Worm (Caenorhabditis elegans) whole organism, late embryonic: ENCODE data around the gene C37E2.10.

Experiments
- C08G9.2 ChIP-seq: sonication (generic microtip); optimal IDR thresholded peaks from 2 replicates; lab custom pipeline; 2016; ENCODE audit warnings: mild to moderate bottlenecking, missing genetic modification characterization, moderate library complexity, missing compliant biosample characterization
- C38D4.7 ChIP-seq: fragments of 200-800 bp; sonication (Bioruptor generic); optimal IDR thresholded peaks from 2 replicates; lab custom pipeline; 2018; ENCODE audit warnings: mild to moderate bottlenecking, missing genetic modification characterization, moderate library complexity, missing compliant biosample characterization
- K02D7.2 ChIP-seq: sonication (generic microtip); optimal IDR thresholded peaks from 2 replicates; lab custom pipeline; 2017; ENCODE audit warnings: mild to moderate bottlenecking, missing genetic modification characterization, missing compliant biosample characterization
- K09A11.1 ChIP-seq: sonication (generic microtip); optimal IDR thresholded peaks from 2 replicates; lab custom pipeline; 2017; ENCODE audit warnings: antibody characterized with exemption, mild to moderate bottlenecking, missing genetic modification characterization, missing compliant biosample characterization; ENCODE audit not compliant: insufficient read depth
- ahr-1 ChIP-seq: sonication (generic microtip); optimal IDR thresholded peaks from 2 replicates; lab custom pipeline; 2016; ENCODE audit warnings: missing genetic modification characterization, missing compliant biosample characterization
- ama-1 ChIP-seq: fragments of 150-350 bp; optimal IDR thresholded peaks from 2 replicates; lab custom pipeline; 2014
- ceh-14 ChIP-seq: sonication (generic microtip); optimal IDR thresholded peaks from 2 replicates; lab custom pipeline; 2016; ENCODE audit warnings: missing genotype, missing genetic modification characterization, missing compliant biosample characterization
- ceh-2 ChIP-seq: sonication (generic microtip); optimal IDR thresholded peaks from 2 replicates; lab custom pipeline; 2016; ENCODE audit warnings: missing genotype, missing genetic modification characterization, missing compliant biosample characterization
- ceh-22 ChIP-seq: sonication (generic microtip); optimal IDR thresholded peaks from 2 replicates; lab custom pipeline; 2017; ENCODE audit warnings: missing biosample characterization, missing genetic modification characterization
- ceh-30 ChIP-seq: fragments of 150-350 bp; optimal IDR thresholded peaks from 2 replicates; lab custom pipeline; 2014; ENCODE audit warnings: missing biosample characterization, missing genetic modification characterization
- ceh-31 ChIP-seq: sonication (generic microtip); optimal IDR thresholded peaks from 2 replicates; lab custom pipeline; 2016; ENCODE audit warnings: missing genetic modification characterization, missing compliant biosample characterization
- ceh-34 ChIP-seq: sonication (generic microtip); optimal IDR thresholded peaks from 2 replicates; lab custom pipeline; 2016; ENCODE audit warnings: mild to moderate bottlenecking, missing genetic modification characterization, missing compliant biosample characterization
- ceh-45 ChIP-seq: fragments of 200-800 bp; sonication (Bioruptor generic); IDR thresholded peaks from 2 replicates; pipeline ENCODE4 v1.3.6; 2022; ENCODE audit warnings: missing genetic modification reagents, missing genetic modification characterization, missing compliant biosample characterization
- ceh-6 ChIP-seq: fragments of 200-800 bp; sonication (Bioruptor generic); optimal IDR thresholded peaks from 2 replicates; lab custom pipeline; 2018; ENCODE audit warnings: mild to moderate bottlenecking, missing genetic modification characterization, missing compliant biosample characterization
- ceh-9 ChIP-seq: sonication (generic microtip); optimal IDR thresholded peaks from 2 replicates; lab custom pipeline; 2016; ENCODE audit warnings: mild to moderate bottlenecking, missing genetic modification characterization, inconsistent platforms, missing compliant biosample characterization
- dmd-4 ChIP-seq: sonication (generic microtip); optimal IDR thresholded peaks from 2 replicates; lab custom pipeline; 2016; ENCODE audit warnings: borderline replicate concordance, missing genetic modification characterization, missing compliant biosample characterization
- elt-2 ChIP-seq: sonication (generic microtip); optimal IDR thresholded peaks from 2 replicates; lab custom pipeline; 2016; ENCODE audit warnings: missing genetic modification reagents, missing genetic modification characterization, missing compliant biosample characterization
- ets-4 ChIP-seq: sonication (generic microtip); optimal IDR thresholded peaks from 2 replicates; lab custom pipeline; 2016; ENCODE audit warnings: missing genetic modification characterization, missing compliant biosample characterization
- eyg-1 ChIP-seq: sonication (generic microtip); optimal IDR thresholded peaks from 2 replicates; lab custom pipeline; 2016; ENCODE audit warnings: missing genotype, missing genetic modification characterization, missing compliant biosample characterization
- gmeb-2 ChIP-seq: sonication (generic microtip); optimal IDR thresholded peaks from 2 replicates; lab custom pipeline; 2016; ENCODE audit warnings: missing genetic modification characterization, inconsistent platforms, missing compliant biosample characterization
- hlh-13 ChIP-seq: fragments of 200-800 bp; sonication (Bioruptor generic); optimal IDR thresholded peaks from 2 replicates; lab custom pipeline; 2018; ENCODE audit warnings: mild to moderate bottlenecking, missing genetic modification characterization, missing compliant biosample characterization
- hlh-30 ChIP-seq: sonication (generic microtip); optimal IDR thresholded peaks from 2 replicates; lab custom pipeline; 2017; ENCODE audit warnings: antibody characterized with exemption, missing genetic modification characterization, missing compliant biosample characterization; ENCODE audit not compliant: insufficient read depth
- hlh-6 ChIP-seq: sonication (generic microtip); optimal IDR thresholded peaks from 2 replicates; lab custom pipeline; 2016; ENCODE audit warnings: missing genotype, missing genetic modification characterization, missing compliant biosample characterization
- hlh-8 ChIP-seq: sonication (generic microtip); optimal IDR thresholded peaks from 2 replicates; lab custom pipeline; 2016; ENCODE audit warnings: missing genotype, missing genetic modification characterization, missing compliant biosample characterization
- lin-11 ChIP-seq: fragments of 200-800 bp; sonication (Bioruptor generic); optimal IDR thresholded peaks from 2 replicates; lab custom pipeline; 2018; ENCODE audit warnings: mild to moderate bottlenecking, missing genetic modification characterization, missing compliant biosample characterization
- madf-2 ChIP-seq: sonication (generic microtip); optimal IDR thresholded peaks from 2 replicates; lab custom pipeline; 2017; ENCODE audit warnings: missing genetic modification characterization, missing compliant biosample characterization
- mec-3 ChIP-seq: sonication (generic microtip); optimal IDR thresholded peaks from 2 replicates; lab custom pipeline; 2016; ENCODE audit warnings: borderline replicate concordance, missing genetic modification characterization, missing compliant biosample characterization
- nhr-232 ChIP-seq: sonication (generic microtip); optimal IDR thresholded peaks from 2 replicates; lab custom pipeline; 2016; ENCODE audit warnings: missing genetic modification characterization, missing compliant biosample characterization
- npax-4 ChIP-seq: sonication (generic microtip); optimal IDR thresholded peaks from 2 replicates; lab custom pipeline; 2016; ENCODE audit warnings: missing genetic modification characterization, missing compliant biosample characterization
- odd-2 ChIP-seq: sonication (generic microtip); optimal IDR thresholded peaks from 2 replicates; lab custom pipeline; 2017; ENCODE audit warnings: antibody characterized with exemption, mild to moderate bottlenecking, missing genetic modification characterization, missing compliant biosample characterization
- pag-3 ChIP-seq: sonication (generic microtip); optimal IDR thresholded peaks from 2 replicates; lab custom pipeline; 2016; ENCODE audit warnings: missing compliant biosample characterization, missing genetic modification characterization, borderline replicate concordance
- pat-9 ChIP-seq: fragments of 200-800 bp; sonication (Bioruptor generic); optimal IDR thresholded peaks from 2 replicates; lab custom pipeline; 2018; ENCODE audit warnings: mild to moderate bottlenecking, missing genetic modification characterization, moderate library complexity, missing compliant biosample characterization
- pha-2 ChIP-seq: sonication (generic microtip); optimal IDR thresholded peaks from 2 replicates; lab custom pipeline; 2017; ENCODE audit warnings: mild to moderate bottlenecking, missing genetic modification characterization, missing compliant biosample characterization
- pqm-1 ChIP-seq: sonication (generic microtip); optimal IDR thresholded peaks from 2 replicates; lab custom pipeline; 2016; ENCODE audit warnings: missing genetic modification characterization, missing compliant biosample characterization
- pros-1 ChIP-seq: fragments of 150-350 bp; optimal IDR thresholded peaks from 2 replicates; lab custom pipeline; 2014; ENCODE audit warnings: missing biosample characterization, missing genetic modification reagents, missing genetic modification characterization
- sox-2 ChIP-seq: fragments of 200-800 bp; sonication (Bioruptor generic); IDR thresholded peaks from 2 replicates; pipeline ENCODE4 v1.3.6; 2022; ENCODE audit warnings: missing genetic modification reagents, missing genetic modification characterization, missing compliant biosample characterization
- sox-4 ChIP-seq: sonication (generic microtip); optimal IDR thresholded peaks from 2 replicates; lab custom pipeline; 2017; ENCODE audit warnings: mild to moderate bottlenecking, missing genetic modification characterization, inconsistent platforms, missing compliant biosample characterization
- ttx-3 ChIP-seq: sonication (generic microtip); optimal IDR thresholded peaks from 2 replicates; lab custom pipeline; 2016; ENCODE audit warnings: missing genetic modification reagents, missing genetic modification characterization, missing compliant biosample characterization
- unc-3 ChIP-seq, 2 experiments: fragments of 200-800 bp in 1 of 2; sonication (Bioruptor generic) in 1 of 2; sonication (generic microtip) in 1 of 2; conservative IDR thresholded peaks in 1 of 2; optimal IDR thresholded peaks in 1 of 2; 2 replicates each; pipeline versions ENCODE4 v1.3.6 to Lab custom; 2016 to 2022; ENCODE audit warnings: missing compliant biosample characterization in 2 of 2, missing genetic modification characterization in 2 of 2, missing genetic modification reagents in 1 of 2
- zip-5 ChIP-seq: sonication (generic microtip); optimal IDR thresholded peaks from 2 replicates; lab custom pipeline; 2016; ENCODE audit warnings: missing genetic modification characterization, missing compliant biosample characterization

C37E2.10 gene

ce11 chrX:14178688-14179087, at the start of gene C37E2.10:
TSS of gene C37E2.10 (plus strand) at chrX:14178988.
- no peak for TF ChIP-seq ahr-1 (tag; lab: Kevin White, UChicago)
- no peak for TF ChIP-seq ceh-34 (tag; lab: Kevin White, UChicago)
- TF ChIP-seq eyg-1 (tag; lab: Kevin White, UChicago), result no peak

ce11 chrX:14131476-14131875, 47.3 kb upstream of the C37E2.10 start:
- TF ChIP-seq ceh-9 (tag; lab: Kevin White, UChicago), result no peak
- no peak for TF ChIP-seq nhr-232
- no peak for TF ChIP-seq hlh-30
- no peak for TF ChIP-seq sox-4 (tag; lab: Kevin White, UChicago)
- no peak for TF ChIP-seq K02D7.2 (tag; lab: Kevin White, UChicago)
- no peak for TF ChIP-seq dmd-4 (tag; lab: Kevin White, UChicago)
- no peak for TF ChIP-seq ttx-3 (tag; lab: Kevin White, UChicago)
- TF ChIP-seq ceh-45 (GFP tag; lab: Robert Waterston, UW), result no peak
- TF ChIP-seq ceh-34 (tag; lab: Kevin White, UChicago), result no peak
- TF ChIP-seq ahr-1 (tag; lab: Kevin White, UChicago), result no peak
- no peak for TF ChIP-seq ets-4
- no peak for TF ChIP-seq ama-1 (lab: Kevin White, UChicago)
- TF ChIP-seq hlh-6 (tag; lab: Kevin White, UChicago), result no peak
- TF ChIP-seq hlh-13, result no peak
- no peak for TF ChIP-seq ceh-6 (GFP tag; lab: Kevin White, UChicago)
- TF ChIP-seq pag-3, result no peak
- no peak for TF ChIP-seq gmeb-2 (tag; lab: Kevin White, UChicago)
- TF ChIP-seq mec-3 (tag; lab: Kevin White, UChicago), result no peak

ce11 chrX:14132677-14133076, 46.1 kb upstream of the C37E2.10 start:
- TF ChIP-seq unc-3 (GFP tag; conservative IDR thresholded peaks at IDR 0.05; lab: Robert Waterston, UW), result no peak
- TF ChIP-seq unc-3 (tag; optimal IDR thresholded peaks at IDR 0.05; lab: Kevin White, UChicago), result no peak
- no peak for TF ChIP-seq pros-1 (tag; lab: Kevin White, UChicago)
- TF ChIP-seq elt-2 (tag; lab: Kevin White, UChicago), result no peak
- no peak for TF ChIP-seq zip-5 (tag; lab: Kevin White, UChicago)
- TF ChIP-seq ceh-22, result no peak

ce11 chrX:14134244-14134643, 44.5 kb upstream of the C37E2.10 start, which contains the start of gene F28H6.8:
TSS of gene F28H6.8 (minus strand) at chrX:14134344.
- TF ChIP-seq hlh-30 (no peak), C38D4.7 (GFP tag; lab: Kevin White, UChicago) (no peak), unc-3 (GFP tag; conservative IDR thresholded peaks at IDR 0.05; lab: Robert Waterston, UW) (no peak), unc-3 (tag; optimal IDR thresholded peaks at IDR 0.05; lab: Kevin White, UChicago) (no peak), K09A11.1 (no peak), madf-2 (tag; lab: Kevin White, UChicago) (no peak), pqm-1 (tag; lab: Kevin White, UChicago) (no peak), ceh-31 (no peak), sox-2 (GFP tag; lab: Robert Waterston, UW) (no peak), odd-2 (tag; lab: Kevin White, UChicago) (no peak)

ce11 chrX:14134883-14135282, 43.9 kb upstream of the C37E2.10 start:
- no peak for TF ChIP-seq ceh-30 (tag; lab: Kevin White, UChicago)
- no peak for TF ChIP-seq pha-2 (tag; lab: Kevin White, UChicago)
- TF ChIP-seq npax-4 (tag; lab: Kevin White, UChicago), result no peak
- TF ChIP-seq madf-2 (tag; lab: Kevin White, UChicago), result no peak
- no peak for TF ChIP-seq pat-9
- TF ChIP-seq odd-2 (tag; lab: Kevin White, UChicago), result no peak
- no peak for TF ChIP-seq C08G9.2 (tag; lab: Kevin White, UChicago)
- no peak for TF ChIP-seq ceh-2 (tag; lab: Kevin White, UChicago)
- no peak for TF ChIP-seq ceh-45 (GFP tag; lab: Robert Waterston, UW)
- TF ChIP-seq K02D7.2 (tag; lab: Kevin White, UChicago), result no peak
- TF ChIP-seq lin-11 (tag; lab: Kevin White, UChicago), result no peak
- no peak for TF ChIP-seq ceh-14
- TF ChIP-seq hlh-8 (tag; lab: Kevin White, UChicago), result no peak
